Worm (Caenorhabditis elegans) whole organism, L3 larva: ENCODE measurements around the gene srx-74.
A peak's percentile ranks its signal among the peaks of the same experiment; 100 is the strongest.

Experiments used
- R02D3.7 ChIP-seq: fragments of 150-350 bp; optimal IDR thresholded peaks from 2 replicates; lab custom pipeline; 2014; ENCODE audit warnings: missing biosample characterization, missing genetic modification characterization
- ZK546.5 ChIP-seq: sonication (generic microtip); optimal IDR thresholded peaks from 2 replicates; lab custom pipeline; 2017; ENCODE audit warnings: missing biosample characterization, missing genetic modification characterization
- aly-2 ChIP-seq: fragments of 150-350 bp; optimal IDR thresholded peaks from 2 replicates; lab custom pipeline; 2014; ENCODE audit warnings: missing biosample characterization, missing genetic modification characterization
- ceh-16 ChIP-seq: sonication (generic microtip); optimal IDR thresholded peaks from 2 replicates; lab custom pipeline; 2017; ENCODE audit warnings: missing biosample characterization, missing genetic modification characterization
- ceh-28 ChIP-seq: fragments of 150-350 bp; optimal IDR thresholded peaks from 2 replicates; lab custom pipeline; 2014; ENCODE audit warnings: missing biosample characterization, missing genetic modification reagents, missing genetic modification characterization
- ceh-82 ChIP-seq: fragments of 150-350 bp; optimal IDR thresholded peaks from 2 replicates; lab custom pipeline; 2014; ENCODE audit warnings: missing biosample characterization, missing genetic modification characterization
- egl-27 ChIP-seq: sonication (generic microtip); optimal IDR thresholded peaks from 4 replicates; lab custom pipeline; 2017; ENCODE audit warnings: missing biosample characterization, missing genetic modification reagents, missing genetic modification characterization
- egl-5 ChIP-seq: fragments of 150-350 bp; optimal IDR thresholded peaks from 2 replicates; lab custom pipeline; 2017; ENCODE audit warnings: missing biosample characterization, missing genetic modification reagents, missing genetic modification characterization, inconsistent platforms
- elt-1 ChIP-seq: fragments of 150-350 bp; optimal IDR thresholded peaks from 2 replicates; lab custom pipeline; 2014; ENCODE audit warnings: missing biosample characterization, missing genetic modification characterization
- elt-2 ChIP-seq: sonication (generic microtip); optimal IDR thresholded peaks from 2 replicates; lab custom pipeline; 2016; ENCODE audit warnings: missing genetic modification reagents, mild to moderate bottlenecking, missing genetic modification characterization, missing compliant biosample characterization
- elt-3 ChIP-seq, 3 experiments: fragments of 150-350 bp in 1 of 3; sonication (generic microtip) in 2 of 3; optimal IDR thresholded peaks; 2 replicates in 2 of 3; 4 replicates in 1 of 3; lab custom pipeline; 2014 to 2017; ENCODE audit warnings: missing biosample characterization in 3 of 3, missing genetic modification characterization in 3 of 3
- eor-1 ChIP-seq, 2 experiments: fragments of 150-350 bp; optimal IDR thresholded peaks; 2 replicates each; lab custom pipeline; 2014 to 2018; ENCODE audit warnings: missing biosample characterization in 2 of 2, missing genetic modification characterization in 2 of 2
- fkh-10 ChIP-seq: sonication (generic microtip); optimal IDR thresholded peaks from 2 replicates; lab custom pipeline; 2017; ENCODE audit warnings: missing biosample characterization, missing genetic modification reagents, missing genetic modification characterization
- fkh-2 ChIP-seq: fragments of 150-350 bp; optimal IDR thresholded peaks from 2 replicates; lab custom pipeline; 2014; ENCODE audit warnings: missing biosample characterization, missing genetic modification reagents, missing genetic modification characterization
- fos-1 ChIP-seq: fragments of 150-350 bp; optimal IDR thresholded peaks from 2 replicates; lab custom pipeline; 2014; ENCODE audit warnings: missing biosample characterization, missing genetic modification characterization
- hmg-11 ChIP-seq: sonication (generic microtip); optimal IDR thresholded peaks from 2 replicates; lab custom pipeline; 2016; ENCODE audit warnings: missing genetic modification characterization, missing compliant biosample characterization
- jun-1 ChIP-seq: fragments of 150-350 bp; optimal IDR thresholded peaks from 2 replicates; lab custom pipeline; 2014; ENCODE audit warnings: missing biosample characterization, missing genetic modification reagents, missing genetic modification characterization
- lin-15B ChIP-seq: fragments of 150-350 bp; optimal IDR thresholded peaks from 2 replicates; lab custom pipeline; 2014; ENCODE audit warnings: missing biosample characterization, missing genetic modification characterization
- mdl-1 ChIP-seq: fragments of 150-350 bp; optimal IDR thresholded peaks from 2 replicates; lab custom pipeline; 2014; ENCODE audit warnings: missing biosample characterization, missing genetic modification characterization
- mml-1 ChIP-seq: fragments of 150-350 bp; sonication (generic microtip); optimal IDR thresholded peaks from 3 replicates; lab custom pipeline; 2014; ENCODE audit warnings: missing biosample characterization, missing genetic modification characterization
- nfya-1 ChIP-seq: sonication (generic microtip); optimal IDR thresholded peaks from 2 replicates; lab custom pipeline; 2017; ENCODE audit warnings: missing genetic modification characterization, mild to moderate bottlenecking, missing compliant biosample characterization, antibody characterized with exemption, moderate library complexity; ENCODE audit not compliant: insufficient read depth
- nhr-11 ChIP-seq: fragments of 150-350 bp; optimal IDR thresholded peaks from 2 replicates; lab custom pipeline; 2014; ENCODE audit warnings: missing biosample characterization, missing genetic modification characterization
- nhr-12 ChIP-seq: fragments of 150-350 bp; optimal IDR thresholded peaks from 2 replicates; lab custom pipeline; 2014; ENCODE audit warnings: missing biosample characterization, missing genetic modification characterization
- nhr-23 ChIP-seq: fragments of 150-350 bp; optimal IDR thresholded peaks from 2 replicates; lab custom pipeline; 2014; ENCODE audit warnings: missing biosample characterization, missing genetic modification reagents, missing genetic modification characterization
- nhr-237 ChIP-seq: fragments of 150-350 bp; optimal IDR thresholded peaks from 2 replicates; lab custom pipeline; 2014; ENCODE audit warnings: missing biosample characterization, missing genetic modification characterization
- nhr-25 ChIP-seq: sonication (generic microtip); optimal IDR thresholded peaks from 2 replicates; lab custom pipeline; 2017; ENCODE audit warnings: missing biosample characterization, missing genetic modification characterization
- nhr-28 ChIP-seq: fragments of 150-350 bp; optimal IDR thresholded peaks from 2 replicates; lab custom pipeline; 2014; ENCODE audit warnings: missing biosample characterization, missing genetic modification characterization
- nhr-43 ChIP-seq: sonication (generic microtip); optimal IDR thresholded peaks from 2 replicates; lab custom pipeline; 2016; ENCODE audit warnings: mild to moderate bottlenecking, missing genetic modification characterization, missing compliant biosample characterization; ENCODE audit not compliant: poor library complexity, severe bottlenecking
- nhr-76 ChIP-seq: fragments of 150-350 bp; sonication (generic microtip); optimal IDR thresholded peaks from 5 replicates; lab custom pipeline; 2014; ENCODE audit warnings: missing biosample characterization, missing genetic modification characterization
- pha-4 ChIP-seq: fragments of 150-350 bp; optimal IDR thresholded peaks from 2 replicates; lab custom pipeline; 2014; ENCODE audit warnings: missing biosample characterization, missing genetic modification reagents, missing genetic modification characterization
- pqm-1 ChIP-seq: fragments of 150-350 bp; optimal IDR thresholded peaks from 2 replicates; lab custom pipeline; 2017; ENCODE audit warnings: missing biosample characterization, missing genetic modification characterization, inconsistent platforms
- skn-1 ChIP-seq: fragments of 150-350 bp; optimal IDR thresholded peaks from 2 replicates; lab custom pipeline; 2014; ENCODE audit warnings: missing biosample characterization, missing genetic modification characterization
- snpc-4 ChIP-seq: fragments of 150-350 bp; optimal IDR thresholded peaks from 2 replicates; lab custom pipeline; 2014; ENCODE audit warnings: missing biosample characterization, missing genetic modification characterization
- tbx-2 ChIP-seq: sonication (generic microtip); optimal IDR thresholded peaks from 2 replicates; lab custom pipeline; 2016; ENCODE audit warnings: mild to moderate bottlenecking, missing genetic modification characterization, missing compliant biosample characterization
- unc-39 ChIP-seq: sonication (generic microtip); optimal IDR thresholded peaks from 4 replicates; lab custom pipeline; 2017; ENCODE audit warnings: missing biosample characterization, missing genetic modification characterization
- unc-62 ChIP-seq: fragments of 150-350 bp; sonication (generic microtip); optimal IDR thresholded peaks from 4 replicates; lab custom pipeline; 2014; ENCODE audit warnings: missing biosample characterization, missing genetic modification reagents, missing genetic modification characterization
- ztf-11 ChIP-seq: fragments of 150-350 bp; optimal IDR thresholded peaks from 2 replicates; lab custom pipeline; 2014; ENCODE audit warnings: missing biosample characterization, missing genetic modification characterization

The srx-74 gene

DNA sequence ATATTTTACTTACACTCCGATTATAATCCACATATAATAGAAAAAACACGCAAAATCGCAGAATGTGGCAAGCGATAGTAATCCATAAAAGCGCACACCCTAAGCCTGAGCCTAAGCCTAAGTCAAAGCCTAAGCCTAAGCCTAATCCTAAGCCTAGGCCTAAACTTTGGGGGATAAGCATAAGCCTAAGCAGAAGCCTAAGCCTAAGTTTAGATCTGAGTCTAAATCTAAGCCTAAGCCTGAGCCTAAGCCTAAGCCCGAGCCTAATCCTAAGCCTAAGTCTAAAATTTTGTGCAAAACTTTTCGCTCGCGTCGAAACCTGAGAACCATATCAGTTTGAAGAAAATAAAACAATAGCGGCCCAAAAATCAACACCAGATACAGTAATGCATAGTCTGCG, 21.8 kb upstream of the srx-74 start:
- TF ChIP-seq pha-4 (tag; lab: Kevin White, UChicago) = no peak
- TF ChIP-seq pqm-1 (tag; lab: Kevin White, UChicago) = no peak
- no peak for TF ChIP-seq ztf-11 (tag; lab: Kevin White, UChicago)
- TF ChIP-seq fos-1 = no peak
- TF ChIP-seq unc-62 = no peak
- TF ChIP-seq R02D3.7 (tag; lab: Kevin White, UChicago) = no peak
- TF ChIP-seq egl-5 = no peak
- TF ChIP-seq mdl-1 (tag; lab: Kevin White, UChicago) = no peak
- no peak for TF ChIP-seq nfya-1
- no peak for TF ChIP-seq egl-27
- no peak for TF ChIP-seq nhr-23 (tag; lab: Kevin White, UChicago)
- TF ChIP-seq ceh-28 (tag; lab: Kevin White, UChicago) = no peak
- no peak for TF ChIP-seq nhr-25 (tag; lab: Kevin White, UChicago)

ce11 chrV:4681670-4682069, 19.4 kb upstream of the srx-74 start, which contains the start of gene K03B4.4:
Gene K03B4.4 (plus strand): TSS chrV:4681970.
- no peak for TF ChIP-seq hmg-11 (tag; lab: Kevin White, UChicago)
- TF ChIP-seq mml-1 = no peak
- TF ChIP-seq ztf-11 (tag; lab: Kevin White, UChicago) = no peak
- no peak for TF ChIP-seq nhr-43 (tag; lab: Kevin White, UChicago)
- TF ChIP-seq tbx-2 (tag; lab: Kevin White, UChicago) = no peak
- no peak for TF ChIP-seq ZK546.5 (tag; lab: Kevin White, UChicago)
- no peak for TF ChIP-seq fkh-10 (GFP tag; lab: Kevin White, UChicago)
- no peak for TF ChIP-seq nhr-11 (tag; lab: Kevin White, UChicago)
- TF ChIP-seq pha-4 (tag; lab: Kevin White, UChicago) = no peak
- TF ChIP-seq unc-39 (tag; lab: Kevin White, UChicago) = no peak
- no peak for TF ChIP-seq ceh-82 (tag; lab: Kevin White, UChicago)
- TF ChIP-seq elt-2 (tag; lab: Kevin White, UChicago) = no peak
- no peak for TF ChIP-seq egl-5
- TF ChIP-seq jun-1 (tag; lab: Kevin White, UChicago) = no peak
- no peak for TF ChIP-seq eor-1 (tag; optimal IDR thresholded peaks at IDR 0.05; lab: Kevin White, UChicago)
- TF ChIP-seq lin-15B (tag; lab: Kevin White, UChicago) = no peak
- no peak for TF ChIP-seq nhr-28 (tag; lab: Kevin White, UChicago)
- TF ChIP-seq fkh-2 (tag; lab: Kevin White, UChicago) = no peak
- no peak for TF ChIP-seq pqm-1 (tag; lab: Kevin White, UChicago)
- TF ChIP-seq elt-3 (tag; optimal IDR thresholded peaks at IDR 0.05; lab: Kevin White, UChicago) = no peak

- TF ChIP-seq nfya-1 = peak; percentile 70
- no peak for TF ChIP-seq nhr-12
- TF ChIP-seq pqm-1 (tag; lab: Kevin White, UChicago) = no peak
Observed at ce11 chrV:4676812-4677211, 14.5 kb upstream of the srx-74 start.

ce11 chrV:4676092-4676491, 13.8 kb upstream of the srx-74 start, which contains the start of gene K03B4.6:
Gene K03B4.6 (minus strand): TSS chrV:4676192.
- TF ChIP-seq eor-1 (tag; optimal IDR thresholded peaks at IDR 0.05; lab: Kevin White, UChicago) (no peak), hmg-11 (tag; lab: Kevin White, UChicago) (no peak), nhr-76 (no peak), skn-1 (tag; lab: Kevin White, UChicago) (no peak), nhr-25 (tag; lab: Kevin White, UChicago) (no peak), snpc-4 (no peak), ceh-28 (tag; lab: Kevin White, UChicago) (no peak)

DNA sequence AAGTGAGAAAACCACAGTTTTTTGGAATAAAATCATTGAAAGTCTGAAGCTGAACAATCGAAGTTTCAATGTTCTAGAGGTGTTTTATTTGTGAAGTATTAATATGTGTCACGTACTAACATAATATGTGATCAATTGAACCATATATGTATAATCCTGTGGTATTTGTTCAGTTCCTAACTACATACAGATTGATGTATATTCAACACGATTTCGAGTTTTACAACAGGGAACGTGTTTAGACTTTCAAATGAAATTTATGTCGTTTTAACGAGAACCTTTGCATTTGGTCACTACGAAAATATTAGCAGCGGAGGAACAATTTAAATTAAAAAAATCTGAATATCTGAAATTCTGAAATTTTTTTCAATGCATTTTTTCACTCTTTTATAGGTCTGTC, 12.2 kb upstream of the srx-74 start, which contains the start of gene K03B4.8:
Gene K03B4.8, minus strand, starts transcription at position 101 of the 400 bp plus-strand sequence.
- TF ChIP-seq elt-1 (tag; lab: Kevin White, UChicago) = no peak
- TF ChIP-seq nhr-76 = no peak
- no peak for TF ChIP-seq nhr-12
- TF ChIP-seq nhr-25 (tag; lab: Kevin White, UChicago) = no peak
- TF ChIP-seq hmg-11 (tag; lab: Kevin White, UChicago) = no peak
- TF ChIP-seq ceh-16 (tag; lab: Kevin White, UChicago) = no peak
- TF ChIP-seq ceh-28 (tag; lab: Kevin White, UChicago) = no peak
- TF ChIP-seq egl-27 = no peak
- no peak for TF ChIP-seq nhr-23 (tag; lab: Kevin White, UChicago)
- no peak for TF ChIP-seq nhr-237 (tag; lab: Kevin White, UChicago)
- no peak for TF ChIP-seq jun-1 (tag; lab: Kevin White, UChicago)
- no peak for TF ChIP-seq fkh-2 (tag; lab: Kevin White, UChicago)
- no peak for TF ChIP-seq snpc-4
- TF ChIP-seq egl-5 = no peak
- no peak for TF ChIP-seq aly-2
